Fruit fly (Drosophila melanogaster) whole organism, prepupa: ENCODE data around the gene CG18284.
A peak's percentile ranks its signal among the peaks of the same experiment; 100 is the strongest.

Experiments used
- CG11762 ChIP-seq: fragments of 200-800 bp; sonication (Bioruptor generic); optimal IDR thresholded peaks from 3 replicates; lab custom pipeline; 2016; ENCODE audit warnings: missing biosample characterization, missing genetic modification characterization; ENCODE audit not compliant: insufficient read depth
- CG16779 ChIP-seq: fragments of 200-800 bp; sonication (Bioruptor generic); optimal IDR thresholded peaks from 3 replicates; lab custom pipeline; 2017; ENCODE audit warnings: missing biosample characterization, mild to moderate bottlenecking, missing genetic modification characterization
- CG34406 ChIP-seq: fragments of 200-800 bp; sonication (Bioruptor generic); optimal IDR thresholded peaks from 3 replicates; lab custom pipeline; 2016; ENCODE audit warnings: missing biosample characterization, missing genetic modification characterization
- CG3919 ChIP-seq: fragments of 200-800 bp; sonication (Bioruptor generic); optimal IDR thresholded peaks from 3 replicates; lab custom pipeline; 2016; ENCODE audit warnings: missing biosample characterization, missing genetic modification characterization
- CG4318 ChIP-seq: fragments of 200-800 bp; sonication (Bioruptor generic); optimal IDR thresholded peaks from 3 replicates; lab custom pipeline; 2017; ENCODE audit warnings: missing biosample characterization, mild to moderate bottlenecking, missing genetic modification characterization
- CG8119 ChIP-seq: fragments of 200-800 bp; sonication (Bioruptor generic); IDR thresholded peaks from 3 replicates; pipeline ENCODE4 v1.3.6; 2022; ENCODE audit warnings: missing biosample characterization, missing genetic modification characterization
- Eip78C ChIP-seq: fragments of 200-800 bp; sonication (Bioruptor generic); peaks from one replicate; lab custom pipeline; 2016; ENCODE audit warnings: missing biosample characterization, missing genetic modification characterization
- Sox102F ChIP-seq: fragments of 200-800 bp; sonication (Bioruptor generic); optimal IDR thresholded peaks from 2 replicates; lab custom pipeline; 2016; ENCODE audit warnings: missing biosample characterization, mild to moderate bottlenecking, missing genetic modification characterization
- Sox14 ChIP-seq: fragments of 200-800 bp; sonication (Bioruptor generic); optimal IDR thresholded peaks from 3 replicates; lab custom pipeline; 2016; ENCODE audit warnings: missing biosample characterization, missing genetic modification characterization
- cyc ChIP-seq: fragments of 200-800 bp; sonication (Bioruptor generic); optimal IDR thresholded peaks from 3 replicates; lab custom pipeline; 2016; ENCODE audit warnings: missing biosample characterization, missing genetic modification characterization
- pdm3 ChIP-seq: fragments of 200-800 bp; sonication (Bioruptor generic); optimal IDR thresholded peaks from 3 replicates; lab custom pipeline; 2016; ENCODE audit warnings: missing biosample characterization, missing genetic modification characterization
- spab ChIP-seq: fragments of 200-800 bp; sonication (Bioruptor generic); optimal IDR thresholded peaks from 2 replicates; lab custom pipeline; 2017; ENCODE audit warnings: missing biosample characterization, mild to moderate bottlenecking, missing genetic modification characterization, missing genetic modification reagents
- topi ChIP-seq: fragments of 200-800 bp; sonication (Bioruptor generic); optimal IDR thresholded peaks from 3 replicates; lab custom pipeline; 2016; ENCODE audit warnings: missing biosample characterization, missing genetic modification characterization

- TF ChIP-seq CG3919 (GFP tag; lab: Kevin White, UChicago) (no peak), CG8119 (GFP tag; lab: Robert Waterston, UW) (no peak), pdm3 (GFP tag; lab: Kevin White, UChicago) (no peak), Sox102F (GFP tag; lab: Kevin White, UChicago) (no peak), spab (no peak), CG4318 (no peak), CG16779 (no peak), Eip78C (GFP tag; lab: Kevin White, UChicago) (peak; percentile 10), CG11762 (no peak), cyc (GFP tag; lab: Kevin White, UChicago) (no peak), Sox14 (GFP tag; lab: Kevin White, UChicago) (no peak), topi (GFP tag; lab: Kevin White, UChicago) (no peak), CG34406 (GFP tag; lab: Kevin White, UChicago) (no peak)
Measured at dm6 chr2L:10687009-10687793, 43.4 kb downstream of the CG18284 start, which contains the start of gene CG7296.
